Fruit fly (Drosophila melanogaster) whole organism, pupa: ENCODE data around the gene Cyp304a1.

ENCODE experiments used
- CG10348 ChIP-seq: fragments of 200-800 bp; sonication (Bioruptor generic); IDR thresholded peaks from 2 replicates; pipeline ENCODE4 v1.3.6; 2022; ENCODE audit warnings: missing biosample characterization, missing genetic modification characterization
- CG12605 ChIP-seq: fragments of 200-800 bp; sonication (Bioruptor generic); IDR thresholded peaks from 2 replicates; pipeline ENCODE4 v1.3.6; 2022; ENCODE audit warnings: missing biosample characterization, missing genetic modification characterization
- CG13204 ChIP-seq: fragments of 200-800 bp; sonication (Bioruptor generic); optimal IDR thresholded peaks from 2 replicates; lab custom pipeline; 2018; ENCODE audit warnings: missing biosample characterization, mild to moderate bottlenecking, missing genetic modification characterization, moderate library complexity
- CG14655 ChIP-seq: fragments of 200-800 bp; sonication (Bioruptor generic); optimal IDR thresholded peaks from 3 replicates; lab custom pipeline; 2017; ENCODE audit warnings: mild to moderate bottlenecking, missing biosample characterization, missing genetic modification reagents, missing genetic modification characterization
- CG15710 ChIP-seq: fragments of 200-800 bp; sonication (Bioruptor generic); optimal IDR thresholded peaks from 2 replicates; lab custom pipeline; 2018; ENCODE audit warnings: missing biosample characterization, mild to moderate bottlenecking, missing genetic modification characterization, moderate library complexity
- CG17806 ChIP-seq: fragments of 200-800 bp; sonication (Bioruptor generic); optimal IDR thresholded peaks from 2 replicates; lab custom pipeline; 2018; ENCODE audit warnings: missing biosample characterization, mild to moderate bottlenecking, missing genetic modification characterization, moderate library complexity
- CG32121 ChIP-seq: fragments of 200-800 bp; sonication (Bioruptor generic); IDR thresholded peaks from 2 replicates; pipeline ENCODE4 v1.3.6; 2022; ENCODE audit warnings: missing biosample characterization, missing genetic modification characterization
- CG34367 ChIP-seq: fragments of 200-800 bp; sonication (Bioruptor generic); optimal IDR thresholded peaks from 2 replicates; lab custom pipeline; 2018; ENCODE audit warnings: missing biosample characterization, mild to moderate bottlenecking, missing genetic modification characterization
- CG4496 ChIP-seq: fragments of 200-800 bp; sonication (Bioruptor generic); IDR thresholded peaks from 3 replicates; pipeline ENCODE4 v1.3.6; 2022; ENCODE audit warnings: missing biosample characterization, missing genetic modification characterization
- CG8159 ChIP-seq: fragments of 200-800 bp; sonication (Bioruptor generic); optimal IDR thresholded peaks from 3 replicates; lab custom pipeline; 2018; ENCODE audit warnings: missing biosample characterization, mild to moderate bottlenecking, missing genetic modification characterization, moderate library complexity
- CG8301 ChIP-seq: fragments of 200-800 bp; sonication (Bioruptor generic); optimal IDR thresholded peaks from 2 replicates; lab custom pipeline; 2018; ENCODE audit warnings: missing biosample characterization, mild to moderate bottlenecking, missing genetic modification characterization
- CG9948 ChIP-seq: fragments of 200-800 bp; sonication (Bioruptor generic); optimal IDR thresholded peaks from 2 replicates; lab custom pipeline; 2018; ENCODE audit warnings: missing biosample characterization, mild to moderate bottlenecking, missing genetic modification characterization, moderate library complexity
- D1 ChIP-seq: fragments of 200-800 bp; sonication (Bioruptor generic); optimal IDR thresholded peaks from 2 replicates; lab custom pipeline; 2018; ENCODE audit warnings: missing biosample characterization, mild to moderate bottlenecking, missing genetic modification characterization, moderate library complexity
- EcR ChIP-seq: fragments of 200-800 bp; sonication (Bioruptor generic); optimal IDR thresholded peaks from 3 replicates; lab custom pipeline; 2019; ENCODE audit warnings: missing biosample characterization, missing genetic modification characterization, mild to moderate bottlenecking, moderate library complexity, missing genetic modification reagents
- Ets98B ChIP-seq: fragments of 200-800 bp; sonication (Bioruptor generic); IDR thresholded peaks from 2 replicates; pipeline ENCODE4 v1.3.6; 2022; ENCODE audit warnings: missing biosample characterization, missing genetic modification characterization
- Pif1A ChIP-seq: fragments of 200-800 bp; sonication (Bioruptor generic); optimal IDR thresholded peaks from 3 replicates; lab custom pipeline; 2016; ENCODE audit warnings: missing biosample characterization, missing genetic modification characterization
- Pif1B ChIP-seq: fragments of 200-800 bp; sonication (Bioruptor generic); optimal IDR thresholded peaks from 3 replicates; lab custom pipeline; 2016; ENCODE audit warnings: missing biosample characterization, missing genetic modification characterization
- Snoo ChIP-seq: fragments of 200-800 bp; sonication (Bioruptor generic); optimal IDR thresholded peaks from 3 replicates; lab custom pipeline; 2017; ENCODE audit warnings: missing biosample characterization, mild to moderate bottlenecking, missing genetic modification characterization, inconsistent platforms
- fd96Ca ChIP-seq: fragments of 200-800 bp; sonication (Bioruptor generic); IDR thresholded peaks from 3 replicates; pipeline ENCODE4 v1.3.6; 2022; ENCODE audit warnings: missing biosample characterization, missing genetic modification characterization
- gl ChIP-seq: fragments of 200-800 bp; sonication (Bioruptor generic); optimal IDR thresholded peaks from 2 replicates; lab custom pipeline; 2018; ENCODE audit warnings: missing biosample characterization, mild to moderate bottlenecking, missing genetic modification characterization
- rn ChIP-seq: fragments of 200-800 bp; sonication (Bioruptor generic); IDR thresholded peaks from 2 replicates; pipeline ENCODE4 v1.3.6; 2022; ENCODE audit warnings: missing biosample characterization, missing genetic modification characterization

Gene Cyp304a1

dm6 chr3R:12981334-12982166, 18.0 kb downstream of the Cyp304a1 start:
- TF ChIP-seq Pif1B (GFP tag; lab: Kevin White, UChicago), result peak; percentile 46
- TF ChIP-seq CG4496 (GFP tag; lab: Robert Waterston, UW), result peak; percentile 73; the same call in 2 of the 3 replicates
- TF ChIP-seq CG13204, result peak; percentile 36
- TF ChIP-seq CG34367, result peak; percentile 65
- no peak for TF ChIP-seq CG10348 (GFP tag; lab: Robert Waterston, UW)
- peak; percentile 66 for TF ChIP-seq Snoo
- TF ChIP-seq fd96Ca, result peak; percentile 43; the same call in 1 of the 3 replicates
- TF ChIP-seq CG32121 (GFP tag; lab: Robert Waterston, UW), result peak; percentile 75
- peak; percentile 87 for TF ChIP-seq CG8159 (tag; lab: Kevin White, UChicago)
- peak; percentile 80 for TF ChIP-seq Pif1A (GFP tag; lab: Kevin White, UChicago)
- peak; percentile 76 for TF ChIP-seq CG9948
- TF ChIP-seq CG15710 (tag; lab: Kevin White, UChicago), result peak; percentile 72
- TF ChIP-seq CG17806 (tag; lab: Kevin White, UChicago), result peak; percentile 73
- TF ChIP-seq gl (tag; lab: Kevin White, UChicago), result no peak
- peak; percentile 91 for TF ChIP-seq EcR
- peak; percentile 76 for TF ChIP-seq CG8301 (tag; lab: Kevin White, UChicago)
- TF ChIP-seq CG12605 (GFP tag; lab: Robert Waterston, UW), result peak; percentile 54; the same call in 1 of the 2 replicates
- 0 out of 2 replicates have a peak, but pooled peaks have one; percentile 17 for TF ChIP-seq rn
- TF ChIP-seq Ets98B, result peak; percentile 29
- no peak for TF ChIP-seq D1 (tag; lab: Kevin White, UChicago)
- peak; percentile 86 for TF ChIP-seq CG14655 (GFP tag; lab: Kevin White, UChicago)

- TF ChIP-seq Snoo (peak; percentile 51), CG8159 (tag; lab: Kevin White, UChicago) (peak; percentile 69), Ets98B (peak; percentile 75), CG4496 (GFP tag; lab: Robert Waterston, UW) (peak; percentile 79), CG34367 (peak; percentile 64), gl (tag; lab: Kevin White, UChicago) (peak; percentile 52), CG17806 (tag; lab: Kevin White, UChicago) (peak; percentile 63), fd96Ca (peak; percentile 59; the same call in 1 of the 3 replicates), rn (peak; percentile 27; the same call in 1 of the 2 replicates), CG14655 (GFP tag; lab: Kevin White, UChicago) (no peak), CG9948 (peak; percentile 56), CG15710 (tag; lab: Kevin White, UChicago) (peak; percentile 67), Pif1B (GFP tag; lab: Kevin White, UChicago) (peak; percentile 67), EcR (peak; percentile 84), CG12605 (GFP tag; lab: Robert Waterston, UW) (peak; percentile 64), D1 (tag; lab: Kevin White, UChicago) (peak; percentile 74), CG8301 (tag; lab: Kevin White, UChicago) (peak; percentile 69), CG32121 (GFP tag; lab: Robert Waterston, UW) (peak; percentile 74), CG13204 (no peak), Pif1A (GFP tag; lab: Kevin White, UChicago) (peak; percentile 29), CG10348 (GFP tag; lab: Robert Waterston, UW) (peak; percentile 13; the same call in 1 of the 2 replicates)
These were observed 18.8 kb downstream of the Cyp304a1 start for dm6 chr3R:12982167-12982981.

- TF ChIP-seq CG13204 (no peak), CG12605 (GFP tag; lab: Robert Waterston, UW) (peak; percentile 49; the same call in 1 of the 2 replicates)
These were observed 19.5 kb downstream of the Cyp304a1 start for dm6 chr3R:12982982-12983633.

- TF ChIP-seq CG9948 (peak; percentile 38), CG10348 (GFP tag; lab: Robert Waterston, UW) (no peak), CG32121 (GFP tag; lab: Robert Waterston, UW) (peak; percentile 27; the same call in 1 of the 2 replicates), CG15710 (tag; lab: Kevin White, UChicago) (peak; percentile 34), fd96Ca (no peak), Snoo (peak; percentile 6), CG17806 (tag; lab: Kevin White, UChicago) (peak; percentile 27)
These were observed 22.4 kb downstream of the Cyp304a1 start, which contains the start of gene CG31342 for dm6 chr3R:12985828-12986530. TSS of gene CG31342 (plus strand) at chr3R:12986041.

dm6 chr3R:12988411-12988810, 24.8 kb downstream of the Cyp304a1 start, which contains the start of gene CG14383:
TSS of gene CG14383 (minus strand) at chr3R:12988511.
- TF ChIP-seq fd96Ca (no peak), EcR (no peak), CG10348 (GFP tag; lab: Robert Waterston, UW) (no peak), CG8301 (tag; lab: Kevin White, UChicago) (no peak), CG9948 (no peak), CG4496 (GFP tag; lab: Robert Waterston, UW) (no peak)
